Fruit fly (Drosophila melanogaster) whole organism, adult: ENCODE measurements around the gene CG11598.

Source experiments
- CG11617 ChIP-seq: fragments of 200-800 bp; sonication (Bioruptor generic); optimal IDR thresholded peaks from 2 replicates; lab custom pipeline; 2017; ENCODE audit warnings: mild to moderate bottlenecking, missing biosample characterization, missing genetic modification reagents, missing genetic modification characterization
- CG12768 ChIP-seq: fragments of 200-800 bp; sonication (Bioruptor generic); optimal IDR thresholded peaks from 2 replicates; lab custom pipeline; 2017; ENCODE audit warnings: missing biosample characterization, missing genetic modification characterization, mild to moderate bottlenecking, moderate library complexity, missing genetic modification reagents
- CG14711 ChIP-seq: fragments of 200-800 bp; sonication (Bioruptor generic); optimal IDR thresholded peaks from 2 replicates; lab custom pipeline; 2018; ENCODE audit warnings: missing biosample characterization, mild to moderate bottlenecking, missing genetic modification characterization, moderate library complexity
- CG1620 ChIP-seq: fragments of 200-800 bp; sonication (Bioruptor generic); optimal IDR thresholded peaks from 2 replicates; lab custom pipeline; 2016; ENCODE audit warnings: missing biosample characterization, missing genetic modification characterization
- CG33017 ChIP-seq: fragments of 200-800 bp; sonication (Bioruptor generic); optimal IDR thresholded peaks from 2 replicates; lab custom pipeline; 2018; ENCODE audit warnings: missing biosample characterization, mild to moderate bottlenecking, missing genetic modification characterization, moderate library complexity
- CG5204 ChIP-seq: fragments of 200-800 bp; sonication (Bioruptor generic); optimal IDR thresholded peaks from 2 replicates; lab custom pipeline; 2016; ENCODE audit warnings: missing biosample characterization, missing genetic modification characterization
- CG7045 ChIP-seq: fragments of 200-800 bp; sonication (Bioruptor generic); optimal IDR thresholded peaks from 2 replicates; lab custom pipeline; 2017; ENCODE audit warnings: missing biosample characterization, mild to moderate bottlenecking, missing genetic modification characterization
- CG7101 ChIP-seq: fragments of 200-800 bp; sonication (Bioruptor generic); optimal IDR thresholded peaks from 2 replicates; lab custom pipeline; 2018; ENCODE audit warnings: missing biosample characterization, mild to moderate bottlenecking, missing genetic modification characterization, moderate library complexity
- Clk ChIP-seq: fragments of 200-800 bp; sonication (Bioruptor generic); optimal IDR thresholded peaks from 2 replicates; lab custom pipeline; 2017; ENCODE audit warnings: missing biosample characterization, missing genetic modification characterization
- Crg-1 ChIP-seq: fragments of 200-800 bp; sonication (Bioruptor generic); optimal IDR thresholded peaks from 2 replicates; lab custom pipeline; 2016; ENCODE audit warnings: missing biosample characterization, missing genetic modification characterization
- Hr96 ChIP-seq: fragments of 200-800 bp; sonication (Bioruptor generic); optimal IDR thresholded peaks from 2 replicates; lab custom pipeline; 2016; ENCODE audit warnings: missing biosample characterization, missing genetic modification characterization
- Mnt ChIP-seq: fragments of 200-800 bp; sonication (Bioruptor generic); optimal IDR thresholded peaks from 2 replicates; lab custom pipeline; 2016; ENCODE audit warnings: missing biosample characterization, mild to moderate bottlenecking, missing genetic modification characterization
- bab1 ChIP-seq: fragments of 200-800 bp; sonication (Bioruptor generic); optimal IDR thresholded peaks from 3 replicates; lab custom pipeline; 2019; ENCODE audit warnings: missing biosample characterization, mild to moderate bottlenecking, missing genetic modification characterization, moderate library complexity
- cic ChIP-seq: fragments of 200-800 bp; sonication (Bioruptor generic); optimal IDR thresholded peaks from 2 replicates; lab custom pipeline; 2017; ENCODE audit warnings: missing biosample characterization, mild to moderate bottlenecking, missing genetic modification characterization, moderate library complexity
- cnc ChIP-seq, 2 experiments: fragments of >200 bp; optimal IDR thresholded peaks; 2 replicates each; lab custom pipeline; 2017
- kay ChIP-seq: fragments of 200-800 bp; sonication (Bioruptor generic); peaks from one replicate; lab custom pipeline; 2016; ENCODE audit warnings: missing biosample characterization, missing genetic modification characterization, borderline replicate concordance
- ovo ChIP-seq: fragments of 200-800 bp; sonication (Bioruptor generic); optimal IDR thresholded peaks from 2 replicates; lab custom pipeline; 2016; ENCODE audit warnings: missing biosample characterization, missing genetic modification characterization
- pad ChIP-seq: fragments of 200-800 bp; sonication (Bioruptor generic); optimal IDR thresholded peaks from 3 replicates; lab custom pipeline; 2017; ENCODE audit warnings: missing biosample characterization, missing genetic modification characterization, mild to moderate bottlenecking, moderate library complexity, missing genetic modification reagents
- tj ChIP-seq: fragments of 200-800 bp; sonication (Bioruptor generic); optimal IDR thresholded peaks from 3 replicates; lab custom pipeline; 2017; ENCODE audit warnings: missing biosample characterization, mild to moderate bottlenecking, missing genetic modification characterization, moderate library complexity
- toe ChIP-seq: fragments of 200-800 bp; sonication (Bioruptor generic); optimal IDR thresholded peaks from 2 replicates; lab custom pipeline; 2016; ENCODE audit warnings: missing biosample characterization, missing genetic modification characterization

Gene CG11598

DNA sequence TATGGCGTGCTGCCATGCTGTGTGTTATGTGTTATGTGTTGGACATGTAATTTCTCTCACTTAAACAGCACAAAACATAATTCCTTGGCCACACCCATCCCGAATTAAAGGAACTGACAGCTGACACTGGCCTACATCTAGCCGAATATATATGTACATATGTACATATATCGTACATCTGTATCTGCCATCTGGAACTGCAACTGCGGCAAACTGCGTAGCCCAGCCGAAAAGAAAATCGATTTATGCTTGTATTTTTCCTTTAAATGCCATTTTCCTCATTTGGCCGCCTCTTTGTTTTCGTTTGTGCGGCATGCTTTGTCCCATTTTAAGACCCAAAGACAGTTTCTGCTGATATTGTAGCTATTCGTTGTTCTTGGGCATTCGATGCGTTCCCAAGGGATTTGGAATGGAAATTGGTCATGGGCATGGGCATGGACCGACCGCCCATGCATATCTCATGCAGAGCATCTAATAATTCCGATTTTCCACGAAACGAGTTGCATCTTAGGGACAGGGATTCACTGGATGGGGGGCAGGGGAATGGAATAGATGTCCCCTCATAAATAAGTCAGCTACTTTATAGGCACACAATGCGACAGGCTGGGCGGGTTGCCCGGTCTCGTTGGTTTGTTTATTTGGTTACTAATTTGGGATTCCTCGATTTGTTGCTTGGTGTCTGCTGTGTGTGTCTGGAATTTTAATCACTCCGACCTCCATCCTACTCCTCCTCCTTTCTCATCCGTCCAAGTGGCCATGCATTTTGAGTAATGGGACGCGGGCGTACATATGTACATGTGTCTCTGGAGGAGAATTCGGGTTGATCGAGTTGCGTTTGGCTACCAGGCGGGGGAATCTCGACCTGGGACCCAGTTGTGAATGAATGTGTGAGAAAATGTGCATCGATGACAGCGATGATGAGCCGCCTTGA lies 14.6 kb downstream of the CG11598 start:
- TF ChIP-seq CG11617 (GFP tag; lab: Kevin White, UChicago) (no peak), CG33017 (no peak)

DNA sequence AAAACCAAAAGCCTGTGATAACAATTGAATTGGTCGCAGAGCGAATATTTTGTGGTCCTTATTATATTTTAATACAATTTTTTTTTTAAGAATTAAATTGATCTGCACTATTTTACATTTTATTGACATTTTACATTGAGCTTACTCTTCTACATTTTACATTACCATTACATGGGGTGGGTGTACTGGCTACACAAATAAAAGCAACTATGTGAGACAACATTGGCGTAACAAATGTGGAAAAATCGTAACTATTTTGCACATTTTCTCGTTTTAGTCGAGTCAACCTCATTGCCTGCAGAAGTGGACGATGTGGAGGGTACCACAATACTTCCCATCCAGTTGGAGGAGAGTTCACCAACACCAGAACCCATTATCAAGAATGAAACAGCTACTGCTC lies 15.8 kb downstream of the CG11598 start:
- TF ChIP-seq Mnt (GFP tag; lab: Kevin White, UChicago) (no peak), CG11617 (GFP tag; lab: Kevin White, UChicago) (no peak), CG7101 (tag; lab: Kevin White, UChicago) (no peak)

DNA sequence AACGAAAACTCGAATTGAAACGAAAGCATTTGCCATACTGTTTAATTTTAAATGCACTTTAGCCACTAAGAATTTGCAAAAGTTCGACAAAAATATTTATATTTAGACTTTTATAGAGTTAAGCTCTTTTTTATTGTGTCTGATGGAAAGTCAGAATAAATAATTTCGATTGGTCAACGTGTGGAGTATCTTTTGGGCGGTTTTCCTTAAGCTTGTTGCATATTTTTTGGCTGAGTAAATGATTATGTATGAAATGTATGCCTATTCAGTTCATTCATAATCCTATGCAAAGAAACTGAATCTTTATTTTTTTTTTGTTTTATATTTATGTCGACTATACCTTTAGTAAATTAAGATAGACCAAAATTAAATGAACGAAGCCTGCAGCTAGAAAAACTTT lies 18.0 kb downstream of the CG11598 start:
- no peak for TF ChIP-seq CG14711 (tag; lab: Kevin White, UChicago)
- TF ChIP-seq pad (GFP tag; lab: Kevin White, UChicago), result no peak
- no peak for TF ChIP-seq tj
- TF ChIP-seq ovo (GFP tag; lab: Kevin White, UChicago), result no peak
- no peak for TF ChIP-seq CG11617 (GFP tag; lab: Kevin White, UChicago)
- no peak for TF ChIP-seq CG33017
- TF ChIP-seq CG5204 (GFP tag; lab: Kevin White, UChicago), result no peak
- no peak for TF ChIP-seq Hr96 (GFP tag; lab: Kevin White, UChicago)
- no peak for TF ChIP-seq CG1620 (GFP tag; lab: Kevin White, UChicago)
- TF ChIP-seq Mnt (GFP tag; lab: Kevin White, UChicago), result no peak
- TF ChIP-seq CG7045, result no peak
- no peak for TF ChIP-seq toe (GFP tag; lab: Kevin White, UChicago)
- TF ChIP-seq Clk (GFP tag; lab: Kevin White, UChicago), result no peak
- no peak for TF ChIP-seq CG12768
- TF ChIP-seq Crg-1, result no peak
- no peak for TF ChIP-seq bab1 (GFP tag; lab: Kevin White, UChicago)

DNA sequence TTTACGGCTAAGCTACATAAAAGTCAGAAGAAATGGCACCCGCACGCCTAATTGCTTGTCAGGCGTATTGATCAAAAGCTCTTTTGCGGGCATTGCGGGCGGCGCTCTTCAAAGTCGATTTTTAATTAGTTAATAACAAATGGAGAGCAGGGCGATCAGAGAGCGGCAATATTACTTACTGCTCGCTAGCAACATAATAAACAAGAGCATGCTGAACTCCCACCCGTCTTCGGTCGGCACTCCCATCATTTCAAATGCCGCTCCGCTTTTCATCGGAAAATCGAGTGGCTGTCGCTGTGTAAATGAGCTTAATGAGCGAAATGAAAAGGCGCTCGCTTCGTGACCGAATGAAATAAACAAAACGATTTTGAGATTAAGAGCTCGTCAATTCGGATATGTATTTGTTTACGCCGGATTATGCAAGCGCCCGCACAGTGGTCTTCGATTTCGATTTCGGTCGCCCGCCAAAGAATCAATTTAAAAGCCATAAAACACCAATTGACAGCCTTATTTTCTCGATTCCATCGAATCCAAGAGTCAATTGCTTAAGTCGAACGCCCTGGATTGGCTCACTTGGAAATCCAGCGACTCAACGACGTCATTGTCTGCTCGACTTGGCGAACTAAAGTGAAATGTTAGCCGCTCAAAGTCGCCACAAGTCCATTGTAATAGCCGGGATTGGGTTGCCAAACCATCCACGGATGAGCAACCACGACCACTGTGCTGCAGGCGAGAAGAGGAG lies 19.0 kb downstream of the CG11598 start:
- TF ChIP-seq CG1620 (GFP tag; lab: Kevin White, UChicago) (no peak), CG12768 (peak; percentile 46), pad (GFP tag; lab: Kevin White, UChicago) (peak; percentile 30), bab1 (GFP tag; lab: Kevin White, UChicago) (no peak), toe (GFP tag; lab: Kevin White, UChicago) (peak; percentile 40), cnc (optimal IDR thresholded peaks at IDR 0.05; lab: Kevin White, UChicago) (no peak), Crg-1 (no peak), Clk (GFP tag; lab: Kevin White, UChicago) (no peak), CG7045 (peak; percentile 41), cic (GFP tag; lab: Kevin White, UChicago) (no peak), ovo (GFP tag; lab: Kevin White, UChicago) (no peak), Hr96 (GFP tag; lab: Kevin White, UChicago) (peak; percentile 66), CG7101 (tag; lab: Kevin White, UChicago) (peak; percentile 33), kay (GFP tag; lab: Kevin White, UChicago) (no peak), CG11617 (GFP tag; lab: Kevin White, UChicago) (no peak), Mnt (GFP tag; lab: Kevin White, UChicago) (no peak), CG5204 (GFP tag; lab: Kevin White, UChicago) (peak; percentile 55), CG14711 (tag; lab: Kevin White, UChicago) (peak; percentile 27), tj (peak; percentile 6), CG33017 (peak; percentile 47)

DNA sequence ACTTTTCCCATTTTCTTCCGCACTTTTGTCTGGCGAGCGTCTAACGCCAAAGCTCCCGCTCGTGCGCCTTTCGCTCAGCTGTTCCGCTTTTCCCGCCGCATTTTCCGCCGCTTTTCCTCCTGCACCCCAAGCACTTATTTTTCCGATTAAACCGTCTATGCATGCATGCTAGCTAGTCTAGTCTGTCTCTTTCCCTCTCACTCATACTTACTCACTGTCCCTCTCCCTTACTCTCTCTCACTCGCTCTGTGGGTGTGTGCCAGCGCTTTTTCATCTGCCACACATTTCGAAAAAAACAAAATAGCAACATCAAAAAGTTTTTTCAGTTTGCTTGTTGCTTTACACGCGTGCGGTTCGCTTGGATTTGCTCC lies 19.5 kb downstream of the CG11598 start, which contains the start of gene CG6225:
Gene CG6225, plus strand, starts transcription at position 325 of the 371 bp plus-strand sequence.
- TF ChIP-seq CG14711 (tag; lab: Kevin White, UChicago) (no peak), CG11617 (GFP tag; lab: Kevin White, UChicago) (no peak), Mnt (GFP tag; lab: Kevin White, UChicago) (no peak), CG33017 (no peak), kay (GFP tag; lab: Kevin White, UChicago) (no peak), CG7045 (no peak), Hr96 (GFP tag; lab: Kevin White, UChicago) (no peak), CG12768 (no peak), pad (GFP tag; lab: Kevin White, UChicago) (no peak), cic (GFP tag; lab: Kevin White, UChicago) (no peak), CG7101 (tag; lab: Kevin White, UChicago) (no peak), CG5204 (GFP tag; lab: Kevin White, UChicago) (no peak), Crg-1 (no peak)

DNA sequence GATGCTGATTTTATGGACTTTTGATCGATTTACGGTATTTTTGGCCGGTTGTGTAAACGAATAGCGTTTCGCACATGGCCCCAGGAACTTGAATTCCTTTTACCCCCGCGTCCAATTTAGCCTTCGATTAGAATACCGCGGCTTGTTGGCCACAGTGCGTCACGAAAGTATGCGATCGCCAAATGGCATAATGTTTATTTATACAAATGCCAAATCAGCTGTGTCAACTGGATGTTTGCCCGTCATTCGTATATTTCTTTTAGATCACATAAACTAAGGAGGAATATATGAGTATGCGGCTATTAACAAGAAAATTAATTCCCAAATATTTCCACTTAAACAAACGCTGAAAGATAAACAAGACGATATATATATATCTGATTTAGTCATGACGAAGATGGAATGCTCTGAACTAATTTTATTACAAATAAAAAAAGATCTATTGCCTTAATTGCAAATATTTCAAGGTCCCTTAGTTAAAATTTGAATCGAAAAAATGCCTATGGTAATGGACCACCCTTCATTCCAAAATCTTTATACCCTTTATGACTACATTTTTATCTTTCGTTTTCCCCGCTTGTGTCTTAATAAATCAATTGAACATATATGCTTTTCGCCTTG lies 22.3 kb downstream of the CG11598 start:
- no peak for TF ChIP-seq CG7045
- no peak for TF ChIP-seq CG1620 (GFP tag; lab: Kevin White, UChicago)
- TF ChIP-seq CG12768, result no peak
- no peak for TF ChIP-seq cic (GFP tag; lab: Kevin White, UChicago)
- TF ChIP-seq CG5204 (GFP tag; lab: Kevin White, UChicago), result no peak
